Fruit fly (Drosophila melanogaster) whole organism, embryonic: Measurements from ENCODE around the gene ppk23.

Experiments
- B-H1 ChIP-seq: fragments of 200-800 bp; sonication (Bioruptor generic); IDR thresholded peaks from 3 replicates; pipeline ENCODE4 v1.3.6; 2022; ENCODE audit warnings: missing biosample characterization, missing genetic modification characterization
- Blimp-1 ChIP-seq: fragments of 200-800 bp; sonication (Bioruptor generic); optimal IDR thresholded peaks from 3 replicates; lab custom pipeline; 2018; ENCODE audit warnings: missing biosample characterization, missing genetic modification characterization, mild to moderate bottlenecking, moderate library complexity, missing genetic modification reagents
- BtbVII ChIP-seq: fragments of 200-800 bp; sonication (Bioruptor generic); optimal IDR thresholded peaks from 3 replicates; lab custom pipeline; 2017; ENCODE audit warnings: missing biosample characterization, mild to moderate bottlenecking, missing genetic modification characterization
- CG10979 ChIP-seq: fragments of 200-800 bp; sonication (Bioruptor generic); optimal IDR thresholded peaks from 2 replicates; lab custom pipeline; 2018; ENCODE audit warnings: missing biosample characterization, mild to moderate bottlenecking, missing genetic modification characterization, moderate library complexity
- CG11695 ChIP-seq: fragments of 200-800 bp; sonication (Bioruptor generic); IDR thresholded peaks from 3 replicates; pipeline ENCODE4 v1.3.6; 2022; ENCODE audit warnings: missing biosample characterization, missing genetic modification characterization
- CG12219 ChIP-seq: fragments of 200-800 bp; sonication (Bioruptor generic); optimal IDR thresholded peaks from 3 replicates; lab custom pipeline; 2018; ENCODE audit warnings: missing biosample characterization, mild to moderate bottlenecking, missing genetic modification characterization
- CG1233 ChIP-seq: fragments of 200-800 bp; sonication (Bioruptor generic); optimal IDR thresholded peaks from 4 replicates; lab custom pipeline; 2018; ENCODE audit warnings: missing biosample characterization, mild to moderate bottlenecking, missing genetic modification characterization
- CG14050 ChIP-seq: fragments of 200-800 bp; sonication (Bioruptor generic); IDR thresholded peaks from 3 replicates; pipeline ENCODE4 v1.3.6; 2022; ENCODE audit warnings: missing biosample characterization, missing genetic modification characterization
- CG1603 ChIP-seq: fragments of 200-800 bp; sonication (Bioruptor generic); optimal IDR thresholded peaks from 2 replicates; lab custom pipeline; 2019; ENCODE audit warnings: missing biosample characterization, mild to moderate bottlenecking, missing genetic modification characterization, moderate library complexity
- CG17912 ChIP-seq: fragments of 200-800 bp; sonication (Bioruptor generic); optimal IDR thresholded peaks from 2 replicates; lab custom pipeline; 2018; ENCODE audit warnings: missing biosample characterization, mild to moderate bottlenecking, missing genetic modification characterization
- CG18476 ChIP-seq: fragments of 200-800 bp; sonication (Bioruptor generic); optimal IDR thresholded peaks from 2 replicates; lab custom pipeline; 2016; ENCODE audit warnings: missing biosample characterization, mild to moderate bottlenecking, missing genetic modification characterization
- CG2712 ChIP-seq: fragments of 200-800 bp; optimal IDR thresholded peaks from 3 replicates; lab custom pipeline; 2019; ENCODE audit warnings: missing biosample characterization, mild to moderate bottlenecking, missing genetic modification characterization, moderate library complexity
- CG33213 ChIP-seq: fragments of 200-800 bp; sonication (Bioruptor generic); optimal IDR thresholded peaks from 3 replicates; lab custom pipeline; 2016; ENCODE audit warnings: missing biosample characterization, missing genetic modification characterization
- CG42726 ChIP-seq: fragments of 200-800 bp; sonication (Bioruptor generic); IDR thresholded peaks from 2 replicates; pipeline ENCODE4 v1.3.6; 2022; ENCODE audit warnings: missing biosample characterization, missing genetic modification characterization; ENCODE audit not compliant: partially characterized antibody
- CG6272 ChIP-seq: fragments of 200-800 bp; sonication (Bioruptor generic); IDR thresholded peaks from 2 replicates; pipeline ENCODE4 v1.3.6; 2022; ENCODE audit warnings: missing biosample characterization, missing genetic modification characterization
- CG6854 ChIP-seq: fragments of 200-800 bp; sonication (Bioruptor generic); optimal IDR thresholded peaks from 3 replicates; lab custom pipeline; 2017; ENCODE audit warnings: missing biosample characterization, mild to moderate bottlenecking, missing genetic modification characterization
- CG7987 ChIP-seq: fragments of 200-800 bp; sonication (Bioruptor generic); optimal IDR thresholded peaks from 2 replicates; lab custom pipeline; 2018; ENCODE audit warnings: missing biosample characterization, mild to moderate bottlenecking, missing genetic modification characterization, moderate library complexity
- CG8359 ChIP-seq: fragments of 200-800 bp; sonication (Bioruptor generic); optimal IDR thresholded peaks from 2 replicates; lab custom pipeline; 2017; ENCODE audit warnings: missing biosample characterization, mild to moderate bottlenecking, missing genetic modification characterization, borderline replicate concordance
- CHES-1-like ChIP-seq: fragments of 200-800 bp; sonication (Bioruptor generic); optimal IDR thresholded peaks from 2 replicates; lab custom pipeline; 2016; ENCODE audit warnings: missing biosample characterization, missing genetic modification characterization
- Dp ChIP-seq: fragments of 200-800 bp; sonication (Bioruptor generic); optimal IDR thresholded peaks from 2 replicates; lab custom pipeline; 2018; ENCODE audit warnings: missing biosample characterization, mild to moderate bottlenecking, missing genetic modification characterization, moderate library complexity
- Eip74EF ChIP-seq, 2 experiments: fragments of 200-800 bp in 1 of 2; fragments of >200 bp in 1 of 2; sonication (Bioruptor generic) in 1 of 2; optimal IDR thresholded peaks; 2 replicates each; lab custom pipeline; 2017 to 2019; ENCODE audit warnings: missing biosample characterization in 2 of 2, missing genetic modification characterization in 2 of 2, mild to moderate bottlenecking in 1 of 2, moderate library complexity in 1 of 2
- Fer2 ChIP-seq: fragments of 200-800 bp; sonication (Bioruptor generic); optimal IDR thresholded peaks from 2 replicates; lab custom pipeline; 2018; ENCODE audit warnings: missing biosample characterization, mild to moderate bottlenecking, missing genetic modification characterization, moderate library complexity
- HHEX ChIP-seq: fragments of 200-800 bp; sonication (Bioruptor generic); optimal IDR thresholded peaks from 3 replicates; lab custom pipeline; 2017; ENCODE audit warnings: missing biosample characterization, mild to moderate bottlenecking, missing genetic modification characterization, missing genetic modification reagents
- HmgD ChIP-seq: fragments of 200-800 bp; sonication (Bioruptor generic); optimal IDR thresholded peaks from 3 replicates; lab custom pipeline; 2016; ENCODE audit warnings: missing biosample characterization, missing genetic modification characterization
- Hr3 ChIP-seq: fragments of 200-800 bp; sonication (Bioruptor generic); optimal IDR thresholded peaks from 3 replicates; lab custom pipeline; 2016; ENCODE audit warnings: missing biosample characterization, missing genetic modification characterization
- Hr39 ChIP-seq: fragments of >200 bp; optimal IDR thresholded peaks from 2 replicates; lab custom pipeline; 2017
- NC2α ChIP-seq: fragments of 200-800 bp; sonication (Bioruptor generic); optimal IDR thresholded peaks from 2 replicates; lab custom pipeline; 2016; ENCODE audit warnings: missing biosample characterization, missing genetic modification characterization
- Neu2 ChIP-seq: fragments of 200-800 bp; sonication (Bioruptor generic); optimal IDR thresholded peaks from 3 replicates; lab custom pipeline; 2016; ENCODE audit warnings: missing biosample characterization, missing genetic modification characterization, borderline replicate concordance
- Rfx ChIP-seq: fragments of 200-800 bp; sonication (Bioruptor generic); IDR thresholded peaks from 2 replicates; pipeline ENCODE4 v1.3.6; 2022; ENCODE audit warnings: missing biosample characterization, missing genetic modification characterization
- Sox102F ChIP-seq: fragments of 200-800 bp; sonication (Bioruptor generic); optimal IDR thresholded peaks from 2 replicates; lab custom pipeline; 2018; ENCODE audit warnings: missing biosample characterization, mild to moderate bottlenecking, missing genetic modification characterization, moderate library complexity
- Spps ChIP-seq: fragments of 200-800 bp; sonication (Bioruptor generic); optimal IDR thresholded peaks from 2 replicates; lab custom pipeline; 2018; ENCODE audit warnings: missing biosample characterization, mild to moderate bottlenecking, missing genetic modification characterization
- TFAM ChIP-seq: fragments of 200-800 bp; sonication (Bioruptor generic); optimal IDR thresholded peaks from 2 replicates; lab custom pipeline; 2017; ENCODE audit warnings: missing biosample characterization, missing genetic modification characterization, inconsistent platforms
- Taf1 ChIP-seq: fragments of 200-800 bp; sonication (Bioruptor generic); IDR thresholded peaks from 2 replicates; pipeline ENCODE4 v1.3.6; 2022; ENCODE audit warnings: missing biosample characterization, missing genetic modification characterization
- Xbp1 ChIP-seq: fragments of 200-800 bp; sonication (Bioruptor generic); optimal IDR thresholded peaks from 3 replicates; lab custom pipeline; 2016; ENCODE audit warnings: missing biosample characterization, mild to moderate bottlenecking, missing genetic modification characterization
- abd-A ChIP-seq: fragments of 200-800 bp; sonication (Bioruptor generic); optimal IDR thresholded peaks from 3 replicates; lab custom pipeline; 2019; ENCODE audit warnings: missing biosample characterization, mild to moderate bottlenecking, missing genetic modification characterization, moderate library complexity
- crol ChIP-seq: fragments of 200-800 bp; sonication (Bioruptor generic); IDR thresholded peaks from 2 replicates; pipeline ENCODE4 v1.3.6; 2022; ENCODE audit warnings: missing biosample characterization, missing genetic modification characterization
- dan ChIP-seq: fragments of 200-800 bp; sonication (Bioruptor generic); IDR thresholded peaks from 2 replicates; pipeline ENCODE4 v1.3.6; 2022; ENCODE audit warnings: missing biosample characterization, missing genetic modification characterization
- ham ChIP-seq: fragments of 200-800 bp; sonication (Bioruptor generic); IDR thresholded peaks from 2 replicates; pipeline ENCODE4 v1.3.6; 2022; ENCODE audit warnings: missing biosample characterization, missing genetic modification characterization
- inv ChIP-seq: fragments of 200-800 bp; sonication (Bioruptor generic); IDR thresholded peaks from 2 replicates; pipeline ENCODE4 v1.3.6; 2022; ENCODE audit warnings: missing biosample characterization, missing genetic modification characterization; ENCODE audit not compliant: partially characterized antibody
- kni ChIP-seq: fragments of 200-800 bp; sonication (Bioruptor generic); optimal IDR thresholded peaks from 3 replicates; lab custom pipeline; 2017; ENCODE audit warnings: mild to moderate bottlenecking, missing biosample characterization, missing genetic modification reagents, missing genetic modification characterization
- maf-S ChIP-seq: fragments of 200-800 bp; sonication (Bioruptor generic); optimal IDR thresholded peaks from 2 replicates; lab custom pipeline; 2016; ENCODE audit warnings: missing biosample characterization, missing genetic modification characterization
- p53 ChIP-seq: fragments of 200-800 bp; sonication (Bioruptor generic); optimal IDR thresholded peaks from 2 replicates; lab custom pipeline; 2016; ENCODE audit warnings: missing biosample characterization, missing genetic modification characterization
- pzg ChIP-seq: fragments of 200-800 bp; sonication (Bioruptor generic); optimal IDR thresholded peaks from 3 replicates; lab custom pipeline; 2018; ENCODE audit warnings: missing biosample characterization, mild to moderate bottlenecking, missing genetic modification characterization, moderate library complexity
- sc ChIP-seq, 3 experiments: fragments of >200 bp in 2 of 3; fragments of 200-800 bp in 1 of 3; sonication (Bioruptor generic) in 1 of 3; optimal IDR thresholded peaks; 2 replicates in 2 of 3; 3 replicates in 1 of 3; lab custom pipeline; 2017; ENCODE audit warnings: mild to moderate bottlenecking in 1 of 3, missing biosample characterization in 1 of 3, missing genetic modification characterization in 1 of 3, missing genetic modification reagents in 1 of 3
- stc ChIP-seq: fragments of 200-800 bp; sonication (Bioruptor generic); IDR thresholded peaks from 2 replicates; pipeline ENCODE4 v1.3.6; 2022; ENCODE audit warnings: missing biosample characterization, missing genetic modification characterization
- sug ChIP-seq: fragments of 200-800 bp; optimal IDR thresholded peaks from 2 replicates; lab custom pipeline; 2019; ENCODE audit warnings: missing biosample characterization, mild to moderate bottlenecking, missing genetic modification characterization, moderate library complexity
- trem ChIP-seq: fragments of 200-800 bp; optimal IDR thresholded peaks from 3 replicates; lab custom pipeline; 2019; ENCODE audit warnings: missing biosample characterization, mild to moderate bottlenecking, missing genetic modification characterization, moderate library complexity
- unc-4 ChIP-seq: fragments of 200-800 bp; sonication (Bioruptor generic); IDR thresholded peaks from 2 replicates; pipeline ENCODE4 v1.3.6; 2022; ENCODE audit warnings: missing biosample characterization, missing genetic modification characterization; ENCODE audit not compliant: partially characterized antibody
- wek ChIP-seq: fragments of 200-800 bp; sonication (Bioruptor generic); optimal IDR thresholded peaks from 3 replicates; lab custom pipeline; 2018; ENCODE audit warnings: missing biosample characterization, mild to moderate bottlenecking, missing genetic modification characterization, moderate library complexity
- yki ChIP-seq: fragments of >200 bp; optimal IDR thresholded peaks from 3 replicates; lab custom pipeline; 2018

The ppk23 gene

dm6 chrX:17599330-17599729, 30.3 kb upstream of the ppk23 start, which contains the start of gene X11L (continued):
- TF ChIP-seq HmgD (GFP tag; lab: Kevin White, UChicago) (peak; percentile 12), pzg (GFP tag; lab: Kevin White, UChicago) (peak; percentile 84), Sox102F (no peak), inv (GFP tag; lab: Robert Waterston, UW) (peak; percentile 85), dan (GFP tag; lab: Robert Waterston, UW) (no peak), sug (tag; lab: Kevin White, UChicago) (peak; percentile 24), CG10979 (tag; lab: Kevin White, UChicago) (peak; percentile 49), Hr3 (peak; percentile 76), Fer2 (peak; percentile 16), abd-A (tag; lab: Kevin White, UChicago) (no peak), trem (tag; lab: Kevin White, UChicago) (peak; percentile 47), yki (lab: Kevin White, UChicago) (no peak), kni (no peak), CG6272 (GFP tag; lab: Robert Waterston, UW) (peak; percentile 59), CG17912 (GFP tag; lab: Kevin White, UChicago) (no peak), HHEX (GFP tag; lab: Kevin White, UChicago) (peak; percentile 66), sc (optimal IDR thresholded peaks at IDR 0.05; lab: Kevin White, UChicago) (no peak), sc (GFP tag; optimal IDR thresholded peaks at IDR 0.05; lab: Kevin White, UChicago) (no peak), CG18476 (peak; percentile 51), B-H1 (GFP tag; lab: Robert Waterston, UW) (peak; percentile 27; the same call in 2 of the 3 replicates), Dp (peak; percentile 72), CG2712 (peak; percentile 48), stc (GFP tag; lab: Robert Waterston, UW) (0 out of 2 replicates have a peak, but pooled peaks have one; percentile 15), CHES-1-like (GFP tag; lab: Kevin White, UChicago) (peak; percentile 79), Xbp1 (GFP tag; lab: Kevin White, UChicago) (peak; percentile 81), CG14050 (GFP tag; lab: Robert Waterston, UW) (peak; percentile 48; the same call in 2 of the 3 replicates), CG12219 (no peak), wek (GFP tag; lab: Kevin White, UChicago) (peak; percentile 8), p53 (GFP tag; lab: Kevin White, UChicago) (peak; percentile 75), Eip74EF (GFP tag; optimal IDR thresholded peaks at IDR 0.05; lab: Kevin White, UChicago) (no peak), Blimp-1 (no peak), unc-4 (peak; percentile 81), CG6854 (no peak), TFAM (GFP tag; lab: Kevin White, UChicago) (no peak), CG1603 (tag; lab: Kevin White, UChicago) (peak; percentile 86), ham (GFP tag; lab: Robert Waterston, UW) (no peak), Taf1 (peak; percentile 41; the same call in 1 of the 2 replicates), Rfx (GFP tag; lab: Robert Waterston, UW) (peak; percentile 84), CG8359 (GFP tag; lab: Kevin White, UChicago) (no peak), maf-S (GFP tag; lab: Kevin White, UChicago) (peak; percentile 55), CG11695 (peak; percentile 16; the same call in 1 of the 3 replicates), crol (0 out of 2 replicates have a peak, but pooled peaks have one; percentile 11), Spps (tag; lab: Kevin White, UChicago) (no peak), BtbVII (GFP tag; lab: Kevin White, UChicago) (no peak), NC2α (GFP tag; lab: Kevin White, UChicago) (no peak), CG7987 (GFP tag; lab: Kevin White, UChicago) (peak; percentile 29), CG33213 (GFP tag; lab: Kevin White, UChicago) (peak; percentile 76), Neu2 (no peak), Hr39 (lab: Kevin White, UChicago) (no peak), CG1233 (GFP tag; lab: Kevin White, UChicago) (no peak), CG42726 (peak; percentile 90)
